Worm (Caenorhabditis elegans) whole organism, L4 larva: Measurements from ENCODE around the gene ZK813.1.

Experiments
- ctbp-1 ChIP-seq: fragments of 200-800 bp; sonication (Bioruptor generic); IDR thresholded peaks from 2 replicates; pipeline ENCODE4 v1.3.6; 2022; ENCODE audit warnings: missing genetic modification reagents, missing genetic modification characterization, missing compliant biosample characterization
- hmg-1.1 ChIP-seq: fragments of 200-800 bp; sonication (Bioruptor generic); IDR thresholded peaks from 2 replicates; pipeline ENCODE4 v1.3.6; 2022; ENCODE audit warnings: missing genetic modification reagents, missing genetic modification characterization, missing compliant biosample characterization
- lir-3 ChIP-seq: sonication (generic microtip); optimal IDR thresholded peaks from 2 replicates; lab custom pipeline; 2016; ENCODE audit warnings: mild to moderate bottlenecking, missing genetic modification characterization, missing compliant biosample characterization
- lsy-2 ChIP-seq, 2 experiments: fragments of 150-350 bp in 1 of 2; sonication (generic microtip) in 1 of 2; optimal IDR thresholded peaks; 2 replicates each; lab custom pipeline; 2014 to 2017; ENCODE audit warnings: missing biosample characterization in 2 of 2, missing genetic modification characterization in 2 of 2
- nhr-102 ChIP-seq: sonication (generic microtip); optimal IDR thresholded peaks from 2 replicates; lab custom pipeline; 2016; ENCODE audit warnings: mild to moderate bottlenecking, missing genetic modification characterization, moderate library complexity, missing compliant biosample characterization
- nhr-111 ChIP-seq: fragments of 200-800 bp; sonication (Bioruptor generic); optimal IDR thresholded peaks from 2 replicates; lab custom pipeline; 2018; ENCODE audit warnings: mild to moderate bottlenecking, missing genetic modification characterization, missing compliant biosample characterization
- nhr-6 ChIP-seq: fragments of 150-350 bp; optimal IDR thresholded peaks from 2 replicates; lab custom pipeline; 2014; ENCODE audit warnings: missing biosample characterization, missing genetic modification characterization
- nhr-77 ChIP-seq: fragments of 150-350 bp; optimal IDR thresholded peaks from 2 replicates; lab custom pipeline; 2014; ENCODE audit warnings: missing biosample characterization, missing genetic modification characterization
- pha-4 ChIP-seq, 2 experiments: fragments of 150-350 bp in 1 of 2; fragments of 200-800 bp in 1 of 2; sonication (Bioruptor generic) in 1 of 2; IDR thresholded peaks in 1 of 2; optimal IDR thresholded peaks in 1 of 2; 2 replicates each; pipeline versions ENCODE4 v1.3.6 to Lab custom; 2014 to 2022; ENCODE audit warnings: missing genetic modification characterization in 2 of 2, missing genetic modification reagents in 2 of 2, missing biosample characterization in 1 of 2, missing compliant biosample characterization in 1 of 2
- unc-130 ChIP-seq: sonication (generic microtip); optimal IDR thresholded peaks from 2 replicates; lab custom pipeline; 2016; ENCODE audit warnings: missing genetic modification reagents, missing genetic modification characterization, missing compliant biosample characterization

- TF ChIP-seq lir-3 (no peak), unc-130 (GFP tag; lab: Kevin White, UChicago) (no peak), nhr-111 (no peak), lsy-2 (tag; optimal IDR thresholded peaks at IDR 0.05; lab: Kevin White, UChicago) (no peak), pha-4 (GFP tag; IDR thresholded peaks at IDR 0.05; lab: Robert Waterston, UW) (no peak), pha-4 (tag; optimal IDR thresholded peaks at IDR 0.05; lab: Kevin White, UChicago) (no peak), ctbp-1 (no peak), hmg-1.1 (GFP tag; lab: Robert Waterston, UW) (no peak), nhr-102 (tag; lab: Kevin White, UChicago) (no peak), nhr-77 (tag; lab: Kevin White, UChicago) (no peak), nhr-6 (no peak)
Measured at ce11 chrX:3414660-3415144, 31.4 kb upstream of the ZK813.1 start, which contains the start of gene dhs-27.
